Fruit fly (Drosophila melanogaster) whole organism, embryonic: ENCODE results near the gene CG34183.
A peak's percentile ranks its signal among the peaks of the same experiment; 100 is the strongest.

Experiments used
- Atf3 ChIP-seq: fragments of 200-800 bp; sonication (Bioruptor generic); optimal IDR thresholded peaks from 3 replicates; lab custom pipeline; 2016; ENCODE audit warnings: missing biosample characterization, missing genetic modification characterization
- Bdp1 ChIP-seq: fragments of 200-800 bp; sonication (Bioruptor generic); optimal IDR thresholded peaks from 3 replicates; lab custom pipeline; 2016; ENCODE audit warnings: missing biosample characterization, missing genetic modification characterization
- Bgb ChIP-seq: fragments of 200-800 bp; sonication (Bioruptor generic); IDR thresholded peaks from 2 replicates; pipeline ENCODE4 v1.3.6; 2022; ENCODE audit warnings: missing biosample characterization, missing genetic modification characterization; ENCODE audit not compliant: partially characterized antibody
- Blimp-1 ChIP-seq: fragments of 200-800 bp; sonication (Bioruptor generic); optimal IDR thresholded peaks from 3 replicates; lab custom pipeline; 2018; ENCODE audit warnings: missing biosample characterization, missing genetic modification characterization, mild to moderate bottlenecking, moderate library complexity, missing genetic modification reagents
- CG10267 ChIP-seq: fragments of 200-800 bp; sonication (Bioruptor generic); optimal IDR thresholded peaks from 2 replicates; lab custom pipeline; 2018; ENCODE audit warnings: missing biosample characterization, mild to moderate bottlenecking, missing genetic modification characterization, moderate library complexity
- CG13287 ChIP-seq: fragments of 200-800 bp; sonication (Bioruptor generic); IDR thresholded peaks from 2 replicates; pipeline ENCODE4 v1.3.6; 2022; ENCODE audit warnings: missing biosample characterization, missing genetic modification characterization; ENCODE audit not compliant: partially characterized antibody
- CG14710 ChIP-seq: fragments of 200-800 bp; sonication (Bioruptor generic); optimal IDR thresholded peaks from 3 replicates; lab custom pipeline; 2019; ENCODE audit warnings: missing biosample characterization, mild to moderate bottlenecking, missing genetic modification characterization, moderate library complexity
- CG15073 ChIP-seq: fragments of 200-800 bp; sonication (Bioruptor generic); optimal IDR thresholded peaks from 2 replicates; lab custom pipeline; 2016; ENCODE audit warnings: missing biosample characterization, missing genetic modification characterization
- CG1529 ChIP-seq: fragments of 200-800 bp; sonication (Bioruptor generic); optimal IDR thresholded peaks from 3 replicates; lab custom pipeline; 2018; ENCODE audit warnings: missing biosample characterization, missing genetic modification characterization
- CG17186 ChIP-seq: fragments of 200-800 bp; sonication (Bioruptor generic); optimal IDR thresholded peaks from 3 replicates; lab custom pipeline; 2017; ENCODE audit warnings: missing biosample characterization, missing genetic modification reagents, missing genetic modification characterization
- CG2116 ChIP-seq: fragments of 200-800 bp; sonication (Bioruptor generic); optimal IDR thresholded peaks from 3 replicates; lab custom pipeline; 2018; ENCODE audit warnings: missing biosample characterization, mild to moderate bottlenecking, missing genetic modification characterization
- CG2120 ChIP-seq: fragments of 200-800 bp; sonication (Bioruptor generic); optimal IDR thresholded peaks from 3 replicates; lab custom pipeline; 2016; ENCODE audit warnings: missing biosample characterization, missing genetic modification characterization
- CG2129 ChIP-seq: fragments of 200-800 bp; sonication (Bioruptor generic); IDR thresholded peaks from 2 replicates; pipeline ENCODE4 v1.3.6; 2022; ENCODE audit warnings: missing biosample characterization, missing genetic modification characterization; ENCODE audit not compliant: partially characterized antibody
- CG34376 ChIP-seq: fragments of 200-800 bp; sonication (Bioruptor generic); optimal IDR thresholded peaks from 2 replicates; lab custom pipeline; 2018; ENCODE audit warnings: missing biosample characterization, mild to moderate bottlenecking, missing genetic modification characterization
- CG3838 ChIP-seq: fragments of 200-800 bp; sonication (Bioruptor generic); optimal IDR thresholded peaks from 3 replicates; lab custom pipeline; 2016; ENCODE audit warnings: missing biosample characterization, missing genetic modification characterization
- CG4282 ChIP-seq: fragments of 200-800 bp; sonication (Bioruptor generic); optimal IDR thresholded peaks from 2 replicates; lab custom pipeline; 2016; ENCODE audit warnings: missing biosample characterization, missing genetic modification characterization
- CG43689 ChIP-seq: fragments of 200-800 bp; sonication (Bioruptor generic); IDR thresholded peaks from 2 replicates; pipeline ENCODE4 v1.3.6; 2022; ENCODE audit warnings: missing biosample characterization, missing genetic modification characterization
- CG8089 ChIP-seq: fragments of 200-800 bp; sonication (Bioruptor generic); optimal IDR thresholded peaks from 3 replicates; lab custom pipeline; 2016; ENCODE audit warnings: missing biosample characterization, missing genetic modification characterization
- CG8281 ChIP-seq: fragments of 200-800 bp; sonication (Bioruptor generic); optimal IDR thresholded peaks from 2 replicates; lab custom pipeline; 2018; ENCODE audit warnings: missing biosample characterization, mild to moderate bottlenecking, missing genetic modification characterization, moderate library complexity
- CG9797 ChIP-seq: fragments of 200-800 bp; sonication (Bioruptor generic); optimal IDR thresholded peaks from 3 replicates; lab custom pipeline; 2018; ENCODE audit warnings: missing biosample characterization, mild to moderate bottlenecking, missing genetic modification characterization
- Dp ChIP-seq: fragments of 200-800 bp; sonication (Bioruptor generic); optimal IDR thresholded peaks from 2 replicates; lab custom pipeline; 2018; ENCODE audit warnings: missing biosample characterization, mild to moderate bottlenecking, missing genetic modification characterization, moderate library complexity
- E2f1 ChIP-seq: fragments of 200-800 bp; sonication (Bioruptor generic); IDR thresholded peaks from 2 replicates; pipeline ENCODE4 v1.3.6; 2022; ENCODE audit warnings: missing biosample characterization, missing genetic modification characterization
- Ets65A ChIP-seq: fragments of 200-800 bp; sonication (Bioruptor generic); peaks from one replicate; lab custom pipeline; 2016; ENCODE audit warnings: missing biosample characterization, missing genetic modification characterization
- HLH4C ChIP-seq: fragments of 200-800 bp; sonication (Bioruptor generic); IDR thresholded peaks from 3 replicates; pipeline ENCODE4 v1.3.6; 2022; ENCODE audit warnings: missing biosample characterization, missing genetic modification characterization; ENCODE audit not compliant: partially characterized antibody
- MTF-1 ChIP-seq: fragments of 200-800 bp; sonication (Bioruptor generic); optimal IDR thresholded peaks from 2 replicates; lab custom pipeline; 2018; ENCODE audit warnings: missing biosample characterization, mild to moderate bottlenecking, missing genetic modification characterization, borderline replicate concordance
- Meics ChIP-seq: fragments of 200-800 bp; sonication (Bioruptor generic); optimal IDR thresholded peaks from 2 replicates; lab custom pipeline; 2017; ENCODE audit warnings: missing biosample characterization, mild to moderate bottlenecking, missing genetic modification characterization
- NC2β ChIP-seq: fragments of 200-800 bp; sonication (Bioruptor generic); optimal IDR thresholded peaks from 2 replicates; lab custom pipeline; 2016; ENCODE audit warnings: missing biosample characterization, missing genetic modification characterization
- NfI ChIP-seq: fragments of 200-800 bp; sonication (Bioruptor generic); optimal IDR thresholded peaks from 3 replicates; lab custom pipeline; 2018; ENCODE audit warnings: missing biosample characterization, mild to moderate bottlenecking, missing genetic modification characterization, moderate library complexity
- Rfx ChIP-seq: fragments of 200-800 bp; sonication (Bioruptor generic); IDR thresholded peaks from 2 replicates; pipeline ENCODE4 v1.3.6; 2022; ENCODE audit warnings: missing biosample characterization, missing genetic modification characterization
- Sry-δ ChIP-seq: fragments of 200-800 bp; sonication (Bioruptor generic); optimal IDR thresholded peaks from 2 replicates; lab custom pipeline; 2016; ENCODE audit warnings: missing biosample characterization, missing genetic modification characterization
- Xbp1 ChIP-seq: fragments of 200-800 bp; sonication (Bioruptor generic); optimal IDR thresholded peaks from 3 replicates; lab custom pipeline; 2016; ENCODE audit warnings: missing biosample characterization, mild to moderate bottlenecking, missing genetic modification characterization
- ato ChIP-seq: fragments of 200-800 bp; sonication (Bioruptor generic); IDR thresholded peaks from 2 replicates; pipeline ENCODE4 v1.3.6; 2022; ENCODE audit warnings: missing biosample characterization, missing genetic modification characterization; ENCODE audit not compliant: partially characterized antibody
- bbx ChIP-seq: fragments of 200-800 bp; sonication (Bioruptor generic); IDR thresholded peaks from 2 replicates; pipeline ENCODE4 v1.3.6; 2022; ENCODE audit warnings: missing biosample characterization, missing genetic modification characterization; ENCODE audit not compliant: partially characterized antibody
- bowl ChIP-seq: fragments of 200-800 bp; sonication (Bioruptor generic); IDR thresholded peaks from 2 replicates; pipeline ENCODE4 v1.3.6; 2022; ENCODE audit warnings: missing biosample characterization, missing genetic modification characterization
- eyg ChIP-seq: fragments of 200-800 bp; sonication (Bioruptor generic); optimal IDR thresholded peaks from 3 replicates; lab custom pipeline; 2016; ENCODE audit warnings: missing biosample characterization, missing genetic modification characterization
- fd3F ChIP-seq: fragments of 200-800 bp; sonication (Bioruptor generic); optimal IDR thresholded peaks from 2 replicates; lab custom pipeline; 2018; ENCODE audit warnings: missing biosample characterization, mild to moderate bottlenecking, missing genetic modification characterization, moderate library complexity
- gce ChIP-seq: fragments of 200-800 bp; sonication (Bioruptor generic); IDR thresholded peaks from 3 replicates; pipeline ENCODE4 v1.3.6; 2022; ENCODE audit warnings: missing biosample characterization, missing genetic modification characterization
- hbn ChIP-seq: fragments of 200-800 bp; sonication (Bioruptor generic); IDR thresholded peaks from 2 replicates; pipeline ENCODE4 v1.3.6; 2022; ENCODE audit warnings: missing biosample characterization, missing genetic modification characterization; ENCODE audit not compliant: partially characterized antibody
- her ChIP-seq: fragments of 200-800 bp; sonication (Bioruptor generic); optimal IDR thresholded peaks from 2 replicates; lab custom pipeline; 2016; ENCODE audit warnings: missing biosample characterization, missing genetic modification characterization
- org-1 ChIP-seq: fragments of 200-800 bp; sonication (Bioruptor generic); optimal IDR thresholded peaks from 2 replicates; lab custom pipeline; 2017; ENCODE audit warnings: missing biosample characterization, missing genetic modification characterization
- phol ChIP-seq: fragments of 200-800 bp; sonication (Bioruptor generic); optimal IDR thresholded peaks from 3 replicates; lab custom pipeline; 2018; ENCODE audit warnings: missing biosample characterization, mild to moderate bottlenecking, missing genetic modification characterization, moderate library complexity
- sens ChIP-seq: fragments of 200-800 bp; sonication (Bioruptor generic); peaks from one replicate; lab custom pipeline; 2016; ENCODE audit warnings: missing biosample characterization, missing genetic modification characterization
- slbo ChIP-seq: fragments of 200-800 bp; sonication (Bioruptor generic); IDR thresholded peaks from 2 replicates; pipeline ENCODE4 v1.3.6; 2022; ENCODE audit warnings: missing biosample characterization, missing genetic modification characterization
- sr ChIP-seq: fragments of 200-800 bp; sonication (Bioruptor generic); IDR thresholded peaks from 3 replicates; pipeline ENCODE4 v1.3.6; 2022; ENCODE audit warnings: missing biosample characterization, missing genetic modification characterization
- stc ChIP-seq: fragments of 200-800 bp; sonication (Bioruptor generic); IDR thresholded peaks from 2 replicates; pipeline ENCODE4 v1.3.6; 2022; ENCODE audit warnings: missing biosample characterization, missing genetic modification characterization
- tna ChIP-seq: fragments of 200-800 bp; sonication (Bioruptor generic); IDR thresholded peaks from 2 replicates; pipeline ENCODE4 v1.3.6; 2022; ENCODE audit warnings: missing biosample characterization, missing genetic modification characterization; ENCODE audit not compliant: partially characterized antibody
- unc-4 ChIP-seq: fragments of 200-800 bp; sonication (Bioruptor generic); IDR thresholded peaks from 2 replicates; pipeline ENCODE4 v1.3.6; 2022; ENCODE audit warnings: missing biosample characterization, missing genetic modification characterization; ENCODE audit not compliant: partially characterized antibody
- vnd ChIP-seq: fragments of 200-800 bp; sonication (Bioruptor generic); IDR thresholded peaks from 3 replicates; pipeline ENCODE4 v1.3.6; 2022; ENCODE audit warnings: missing biosample characterization, missing genetic modification characterization; ENCODE audit not compliant: partially characterized antibody

CG34183 gene

DNA sequence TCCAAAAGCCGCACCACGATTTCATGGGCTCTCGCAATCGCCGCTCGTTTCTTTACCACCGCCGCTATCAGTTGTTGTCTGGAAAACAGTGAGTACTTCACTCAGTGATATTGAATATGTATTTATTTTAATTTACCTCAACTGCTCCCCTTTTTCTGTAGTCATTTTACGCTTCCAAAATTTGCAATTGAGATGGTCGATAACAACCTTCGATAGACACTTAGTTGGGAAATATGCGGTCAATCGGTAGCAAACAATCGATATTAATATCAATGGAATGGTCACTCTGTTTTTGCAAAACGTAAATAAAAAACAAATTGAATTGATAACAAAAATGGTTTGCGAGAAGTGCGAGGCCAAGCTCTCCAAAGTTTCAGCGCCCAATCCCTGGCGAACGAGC lies at the start of gene CG34183, which contains the start of gene CG4537 (continued):
- TF ChIP-seq CG4282 (GFP tag; lab: Kevin White, UChicago) (no peak), ato (peak; percentile 73), bowl (GFP tag; lab: Robert Waterston, UW) (no peak), Xbp1 (GFP tag; lab: Kevin White, UChicago) (no peak), CG15073 (GFP tag; lab: Kevin White, UChicago) (no peak), CG9797 (peak; percentile 72), NfI (GFP tag; lab: Kevin White, UChicago) (no peak), Bgb (GFP tag; lab: Robert Waterston, UW) (peak; percentile 92), slbo (GFP tag; lab: Robert Waterston, UW) (peak; percentile 21; the same call in 1 of the 2 replicates), CG10267 (peak; percentile 25), CG34376 (GFP tag; lab: Kevin White, UChicago) (peak; percentile 6), her (GFP tag; lab: Kevin White, UChicago) (peak; percentile 3), Blimp-1 (GFP tag; lab: Kevin White, UChicago) (no peak), Atf3 (GFP tag; lab: Kevin White, UChicago) (no peak), Sry-δ (GFP tag; lab: Kevin White, UChicago) (peak; percentile 91), bbx (GFP tag; lab: Robert Waterston, UW) (peak; percentile 94), CG14710 (tag; lab: Kevin White, UChicago) (peak; percentile 35), Meics (GFP tag; lab: Kevin White, UChicago) (no peak), Dp (GFP tag; lab: Kevin White, UChicago) (peak; percentile 61), CG2120 (GFP tag; lab: Kevin White, UChicago) (peak; percentile 5), phol (tag; lab: Kevin White, UChicago) (peak; percentile 49), CG3838 (GFP tag; lab: Kevin White, UChicago) (no peak), Ets65A (GFP tag; lab: Kevin White, UChicago) (no peak), tna (GFP tag; lab: Robert Waterston, UW) (peak; percentile 81), MTF-1 (GFP tag; lab: Kevin White, UChicago) (no peak), hbn (GFP tag; lab: Robert Waterston, UW) (peak; percentile 91), stc (GFP tag; lab: Robert Waterston, UW) (no peak), HLH4C (peak; percentile 90), CG43689 (GFP tag; lab: Robert Waterston, UW) (no peak), CG1529 (GFP tag; lab: Kevin White, UChicago) (no peak), CG17186 (GFP tag; lab: Kevin White, UChicago) (peak; percentile 0), NC2β (peak; percentile 2), sens (GFP tag; lab: Kevin White, UChicago) (peak; percentile 58), CG2116 (GFP tag; lab: Kevin White, UChicago) (peak; percentile 82), org-1 (GFP tag; lab: Kevin White, UChicago) (no peak), fd3F (GFP tag; lab: Kevin White, UChicago) (no peak), CG13287 (GFP tag; lab: Robert Waterston, UW) (peak; percentile 96), gce (GFP tag; lab: Robert Waterston, UW) (no peak), CG2129 (GFP tag; lab: Robert Waterston, UW) (peak; percentile 62), sr (GFP tag; lab: Robert Waterston, UW) (no peak), vnd (peak; percentile 85), unc-4 (peak; percentile 92), Bdp1 (GFP tag; lab: Kevin White, UChicago) (no peak), Rfx (GFP tag; lab: Robert Waterston, UW) (peak; percentile 39; the same call in 1 of the 2 replicates), CG8089 (GFP tag; lab: Kevin White, UChicago) (no peak), E2f1 (GFP tag; lab: Robert Waterston, UW) (no peak), eyg (no peak), CG8281 (tag; lab: Kevin White, UChicago) (no peak)
- TF ChIP-seq, all 482 proteins: peak for 76
